Fruit fly (Drosophila melanogaster) whole organism, embryonic: ENCODE measurements around the gene Ufsp2.

ENCODE experiments used
- Antp ChIP-seq: fragments of 200-800 bp; sonication (Bioruptor generic); optimal IDR thresholded peaks from 3 replicates; lab custom pipeline; 2016; ENCODE audit warnings: missing biosample characterization, missing genetic modification characterization
- CG10959 ChIP-seq: fragments of 200-800 bp; sonication (Bioruptor generic); IDR thresholded peaks from 2 replicates; pipeline ENCODE4 v1.3.6; 2022; ENCODE audit warnings: missing biosample characterization, missing genetic modification characterization
- CG11093 ChIP-seq: fragments of 200-800 bp; sonication (Bioruptor generic); IDR thresholded peaks from 3 replicates; pipeline ENCODE4 v1.3.6; 2022; ENCODE audit warnings: missing biosample characterization, missing genetic modification characterization
- CG11247 ChIP-seq: fragments of 200-800 bp; sonication (Bioruptor generic); IDR thresholded peaks from 2 replicates; pipeline ENCODE4 v1.3.6; 2022; ENCODE audit warnings: missing biosample characterization, missing genetic modification characterization
- CG14710 ChIP-seq: fragments of 200-800 bp; sonication (Bioruptor generic); optimal IDR thresholded peaks from 3 replicates; lab custom pipeline; 2019; ENCODE audit warnings: missing biosample characterization, mild to moderate bottlenecking, missing genetic modification characterization, moderate library complexity
- CG15073 ChIP-seq: fragments of 200-800 bp; sonication (Bioruptor generic); optimal IDR thresholded peaks from 2 replicates; lab custom pipeline; 2016; ENCODE audit warnings: missing biosample characterization, missing genetic modification characterization
- CG15269 ChIP-seq: fragments of 200-800 bp; sonication (Bioruptor generic); optimal IDR thresholded peaks from 2 replicates; lab custom pipeline; 2018; ENCODE audit warnings: missing biosample characterization, mild to moderate bottlenecking, missing genetic modification characterization, moderate library complexity
- CG16813 ChIP-seq: fragments of 200-800 bp; sonication (Bioruptor generic); IDR thresholded peaks from 3 replicates; pipeline ENCODE4 v1.3.6; 2022; ENCODE audit warnings: missing biosample characterization, missing genetic modification characterization; ENCODE audit not compliant: partially characterized antibody
- CG1792 ChIP-seq: fragments of 200-800 bp; sonication (Bioruptor generic); optimal IDR thresholded peaks from 2 replicates; lab custom pipeline; 2016; ENCODE audit warnings: missing biosample characterization, missing genetic modification characterization
- CG18599 ChIP-seq: fragments of 200-800 bp; sonication (Bioruptor generic); optimal IDR thresholded peaks from 3 replicates; lab custom pipeline; 2017; ENCODE audit warnings: missing biosample characterization, missing genetic modification characterization, mild to moderate bottlenecking, moderate library complexity, missing genetic modification reagents
- CG2678 ChIP-seq: fragments of 200-800 bp; sonication (Bioruptor generic); optimal IDR thresholded peaks from 3 replicates; lab custom pipeline; 2019; ENCODE audit warnings: missing biosample characterization, mild to moderate bottlenecking, missing genetic modification characterization, moderate library complexity
- CG3065 ChIP-seq: fragments of 200-800 bp; sonication (Bioruptor generic); optimal IDR thresholded peaks from 2 replicates; lab custom pipeline; 2016; ENCODE audit warnings: missing biosample characterization, missing genetic modification characterization
- CG31365 ChIP-seq: fragments of 200-800 bp; sonication (Bioruptor generic); optimal IDR thresholded peaks from 2 replicates; lab custom pipeline; 2018; ENCODE audit warnings: missing biosample characterization, mild to moderate bottlenecking, missing genetic modification characterization
- CG33557 ChIP-seq: fragments of 200-800 bp; sonication (Bioruptor generic); optimal IDR thresholded peaks from 2 replicates; lab custom pipeline; 2019; ENCODE audit warnings: missing biosample characterization, mild to moderate bottlenecking, missing genetic modification characterization, moderate library complexity
- CG4730 ChIP-seq: fragments of 200-800 bp; sonication (Bioruptor generic); IDR thresholded peaks from 2 replicates; pipeline ENCODE4 v1.3.6; 2022; ENCODE audit warnings: missing biosample characterization, missing genetic modification characterization
- CG6654 ChIP-seq: fragments of 200-800 bp; sonication (Bioruptor generic); optimal IDR thresholded peaks from 2 replicates; lab custom pipeline; 2017; ENCODE audit warnings: missing biosample characterization, mild to moderate bottlenecking, missing genetic modification characterization
- CG8281 ChIP-seq: fragments of 200-800 bp; sonication (Bioruptor generic); optimal IDR thresholded peaks from 2 replicates; lab custom pipeline; 2018; ENCODE audit warnings: missing biosample characterization, mild to moderate bottlenecking, missing genetic modification characterization, moderate library complexity
- CTCF ChIP-seq: fragments of 200-800 bp; sonication (Bioruptor generic); optimal IDR thresholded peaks from 2 replicates; lab custom pipeline; 2017; ENCODE audit warnings: missing biosample characterization, mild to moderate bottlenecking, missing genetic modification characterization, moderate library complexity
- Dbx ChIP-seq: fragments of 200-800 bp; sonication (Bioruptor generic); IDR thresholded peaks from 3 replicates; pipeline ENCODE4 v1.3.6; 2022; ENCODE audit warnings: missing biosample characterization, missing genetic modification characterization
- Dek ChIP-seq: fragments of 200-800 bp; sonication (Bioruptor generic); optimal IDR thresholded peaks from 3 replicates; lab custom pipeline; 2019; ENCODE audit warnings: missing biosample characterization, mild to moderate bottlenecking, missing genetic modification characterization, moderate library complexity
- Ets65A ChIP-seq: fragments of 200-800 bp; sonication (Bioruptor generic); peaks from one replicate; lab custom pipeline; 2016; ENCODE audit warnings: missing biosample characterization, missing genetic modification characterization
- H2.0 ChIP-seq: fragments of 200-800 bp; sonication (Bioruptor generic); IDR thresholded peaks from 2 replicates; pipeline ENCODE4 v1.3.6; 2022; ENCODE audit warnings: missing biosample characterization, missing genetic modification characterization
- Hand ChIP-seq: fragments of 200-800 bp; sonication (Bioruptor generic); optimal IDR thresholded peaks from 2 replicates; lab custom pipeline; 2017; ENCODE audit warnings: mild to moderate bottlenecking, missing biosample characterization, missing genetic modification reagents, missing genetic modification characterization
- Lim3 ChIP-seq: fragments of 200-800 bp; sonication (Bioruptor generic); IDR thresholded peaks from 2 replicates; pipeline ENCODE4 v1.3.6; 2022; ENCODE audit warnings: missing biosample characterization, missing genetic modification characterization
- MESR4 ChIP-seq: fragments of 200-800 bp; sonication (Bioruptor generic); optimal IDR thresholded peaks from 2 replicates; lab custom pipeline; 2018; ENCODE audit warnings: missing biosample characterization, mild to moderate bottlenecking, missing genetic modification characterization, moderate library complexity
- Meics ChIP-seq: fragments of 200-800 bp; sonication (Bioruptor generic); optimal IDR thresholded peaks from 2 replicates; lab custom pipeline; 2017; ENCODE audit warnings: missing biosample characterization, mild to moderate bottlenecking, missing genetic modification characterization
- Mes4 ChIP-seq: fragments of 200-800 bp; sonication (Bioruptor generic); optimal IDR thresholded peaks from 2 replicates; lab custom pipeline; 2016; ENCODE audit warnings: missing biosample characterization, missing genetic modification characterization
- Nf-YB ChIP-seq: fragments of 200-800 bp; sonication (Bioruptor generic); optimal IDR thresholded peaks from 3 replicates; lab custom pipeline; 2019; ENCODE audit warnings: missing biosample characterization, mild to moderate bottlenecking, missing genetic modification characterization, moderate library complexity
- Scr ChIP-seq: fragments of 200-800 bp; sonication (Bioruptor generic); IDR thresholded peaks from 2 replicates; pipeline ENCODE4 v1.3.6; 2022; ENCODE audit warnings: missing biosample characterization, missing genetic modification characterization; ENCODE audit not compliant: partially characterized antibody
- Stat92E ChIP-seq, 3 experiments: fragments of >200 bp in 2 of 3; fragments of 200-800 bp in 1 of 3; sonication (Bioruptor generic) in 1 of 3; optimal IDR thresholded peaks; 2 replicates each; lab custom pipeline; 2017 to 2019; ENCODE audit warnings: missing biosample characterization in 3 of 3, missing genetic modification characterization in 3 of 3, mild to moderate bottlenecking in 1 of 3, moderate library complexity in 1 of 3
- Tbp ChIP-seq: fragments of >200 bp; optimal IDR thresholded peaks from 2 replicates; lab custom pipeline; 2018; ENCODE audit warnings: missing biosample characterization, missing genetic modification characterization
- Vsx1 ChIP-seq: fragments of 200-800 bp; sonication (Bioruptor generic); optimal IDR thresholded peaks from 2 replicates; lab custom pipeline; 2017; ENCODE audit warnings: missing biosample characterization, mild to moderate bottlenecking, missing genetic modification characterization, missing genetic modification reagents
- az2 ChIP-seq: fragments of 200-800 bp; sonication (Bioruptor generic); optimal IDR thresholded peaks from 3 replicates; lab custom pipeline; 2016; ENCODE audit warnings: missing biosample characterization, missing genetic modification characterization
- bcd ChIP-seq: fragments of 200-800 bp; sonication (Bioruptor generic); optimal IDR thresholded peaks from 2 replicates; lab custom pipeline; 2017; ENCODE audit warnings: missing biosample characterization, mild to moderate bottlenecking, missing genetic modification characterization
- btn ChIP-seq: fragments of 200-800 bp; sonication (Bioruptor generic); optimal IDR thresholded peaks from 2 replicates; lab custom pipeline; 2016; ENCODE audit warnings: missing biosample characterization, missing genetic modification characterization
- cad ChIP-seq: fragments of >200 bp; optimal IDR thresholded peaks from 2 replicates; lab custom pipeline; 2017; ENCODE audit warnings: missing biosample characterization, missing genetic modification characterization
- dan ChIP-seq: fragments of 200-800 bp; sonication (Bioruptor generic); IDR thresholded peaks from 2 replicates; pipeline ENCODE4 v1.3.6; 2022; ENCODE audit warnings: missing biosample characterization, missing genetic modification characterization
- dpn ChIP-seq, 2 experiments: fragments of 200-800 bp; sonication (Bioruptor generic); optimal IDR thresholded peaks; 3 replicates each; lab custom pipeline; 2016; ENCODE audit warnings: missing biosample characterization in 2 of 2, missing genetic modification characterization in 2 of 2
- ems ChIP-seq: fragments of 200-800 bp; sonication (Bioruptor generic); optimal IDR thresholded peaks from 3 replicates; lab custom pipeline; 2016; ENCODE audit warnings: missing biosample characterization, missing genetic modification characterization
- fd64A ChIP-seq: fragments of 200-800 bp; sonication (Bioruptor generic); optimal IDR thresholded peaks from 3 replicates; lab custom pipeline; 2018; ENCODE audit warnings: missing biosample characterization, mild to moderate bottlenecking, missing genetic modification characterization
- grau ChIP-seq: fragments of 200-800 bp; optimal IDR thresholded peaks from 3 replicates; lab custom pipeline; 2019; ENCODE audit warnings: missing biosample characterization, mild to moderate bottlenecking, missing genetic modification characterization, moderate library complexity
- gro ChIP-seq: fragments of 200-800 bp; sonication (Bioruptor generic); optimal IDR thresholded peaks from 2 replicates; lab custom pipeline; 2016; ENCODE audit warnings: missing biosample characterization, missing genetic modification characterization
- ind ChIP-seq: fragments of 200-800 bp; sonication (Bioruptor generic); optimal IDR thresholded peaks from 3 replicates; lab custom pipeline; 2016; ENCODE audit warnings: missing biosample characterization, missing genetic modification characterization
- oc ChIP-seq: fragments of 200-800 bp; sonication (Bioruptor generic); optimal IDR thresholded peaks from 2 replicates; lab custom pipeline; 2018; ENCODE audit warnings: missing biosample characterization, mild to moderate bottlenecking, missing genetic modification characterization, moderate library complexity
- onecut ChIP-seq: fragments of 200-800 bp; sonication (Bioruptor generic); IDR thresholded peaks from 2 replicates; pipeline ENCODE4 v1.3.6; 2022; ENCODE audit warnings: missing biosample characterization, missing genetic modification characterization
- pita ChIP-seq: fragments of 200-800 bp; sonication (Bioruptor generic); optimal IDR thresholded peaks from 2 replicates; lab custom pipeline; 2017; ENCODE audit warnings: missing biosample characterization, mild to moderate bottlenecking, missing genetic modification characterization
- prd ChIP-seq, 3 experiments: fragments of >200 bp in 2 of 3; fragments of 200-800 bp in 1 of 3; sonication (Bioruptor generic) in 1 of 3; optimal IDR thresholded peaks in 2 of 3; IDR thresholded peaks in 1 of 3; 2 replicates in 2 of 3; 3 replicates in 1 of 3; pipeline versions ENCODE4 v1.3.6 to Lab custom; 2017 to 2022; ENCODE audit warnings: missing biosample characterization in 1 of 3, missing genetic modification characterization in 1 of 3
- pzg ChIP-seq: fragments of 200-800 bp; sonication (Bioruptor generic); optimal IDR thresholded peaks from 3 replicates; lab custom pipeline; 2018; ENCODE audit warnings: missing biosample characterization, mild to moderate bottlenecking, missing genetic modification characterization, moderate library complexity
- sens ChIP-seq: fragments of 200-800 bp; sonication (Bioruptor generic); peaks from one replicate; lab custom pipeline; 2016; ENCODE audit warnings: missing biosample characterization, missing genetic modification characterization
- sob ChIP-seq: fragments of 200-800 bp; sonication (Bioruptor generic); IDR thresholded peaks from 2 replicates; pipeline ENCODE4 v1.3.6; 2022; ENCODE audit warnings: missing biosample characterization, missing genetic modification characterization
- unpg ChIP-seq: fragments of 200-800 bp; sonication (Bioruptor generic); optimal IDR thresholded peaks from 3 replicates; lab custom pipeline; 2018; ENCODE audit warnings: missing biosample characterization, mild to moderate bottlenecking, missing genetic modification characterization, moderate library complexity

Ufsp2 gene

dm6 chr3L:15580487-15580886 is 4.1 kb downstream of the Ufsp2 start, which contains the start of the genes mrn and CG12301 (continued):
- TF ChIP-seq oc = no peak
- TF ChIP-seq ems (GFP tag; lab: Kevin White, UChicago) = peak; percentile 65
- peak; percentile 79 for TF ChIP-seq gro
- peak; percentile 14 for TF ChIP-seq CG6654
- TF ChIP-seq Vsx1 = no peak
- TF ChIP-seq grau = no peak
- TF ChIP-seq CG3065 (GFP tag; lab: Kevin White, UChicago) = peak; percentile 7
- peak; percentile 92 for TF ChIP-seq sens (GFP tag; lab: Kevin White, UChicago)
- TF ChIP-seq Scr (GFP tag; lab: Robert Waterston, UW) = peak; percentile 95
- no peak for TF ChIP-seq CG2678 (tag; lab: Kevin White, UChicago)
- TF ChIP-seq MESR4 (GFP tag; lab: Kevin White, UChicago) = no peak
- TF ChIP-seq Dek (tag; lab: Kevin White, UChicago) = no peak
- TF ChIP-seq Meics = no peak
- TF ChIP-seq dan = peak; percentile 51; the same call in 1 of the 2 replicates
- no peak for TF ChIP-seq Hand (GFP tag; lab: Kevin White, UChicago)
- TF ChIP-seq CG15073 (GFP tag; lab: Kevin White, UChicago) = no peak
- peak; percentile 14 for TF ChIP-seq Tbp
- TF ChIP-seq onecut (GFP tag; lab: Robert Waterston, UW) = no peak; the same call in none of the 2 replicates
- no peak for TF ChIP-seq prd (optimal IDR thresholded peaks at IDR 0.05; lab: Kevin White, UChicago)
- TF ChIP-seq prd (GFP tag; IDR thresholded peaks at IDR 0.05; lab: Robert Waterston, UW) = peak; percentile 96
- no peak for TF ChIP-seq Nf-YB (GFP tag; lab: Kevin White, UChicago)
- peak; percentile 88 for TF ChIP-seq CG4730 (GFP tag; lab: Robert Waterston, UW)
- peak; percentile 3 for TF ChIP-seq CG1792 (GFP tag; lab: Kevin White, UChicago)
- peak; percentile 90 for TF ChIP-seq CG11093 (GFP tag; lab: Robert Waterston, UW)
- TF ChIP-seq H2.0 = peak; percentile 72
- no peak for TF ChIP-seq CTCF (GFP tag; lab: Kevin White, UChicago)
- no peak for TF ChIP-seq CG18599 (GFP tag; lab: Kevin White, UChicago)
- TF ChIP-seq CG10959 (GFP tag; lab: Robert Waterston, UW) = no peak
- no peak for TF ChIP-seq cad
- TF ChIP-seq btn (GFP tag; lab: Kevin White, UChicago) = no peak
- no peak for TF ChIP-seq fd64A
- peak in 1 of 3 experiments; percentile 41 for TF ChIP-seq Stat92E (GFP tag; optimal IDR thresholded peaks at IDR 0.05; lab: Kevin White, UChicago)
- peak; percentile 61 for TF ChIP-seq az2 (GFP tag; lab: Kevin White, UChicago)
- no peak for TF ChIP-seq CG8281 (tag; lab: Kevin White, UChicago)
- peak; percentile 73 for TF ChIP-seq pzg (GFP tag; lab: Kevin White, UChicago)
- no peak for TF ChIP-seq bcd
- TF ChIP-seq unpg (GFP tag; lab: Kevin White, UChicago) = no peak
- TF ChIP-seq pita (GFP tag; lab: Kevin White, UChicago) = no peak
- no peak for TF ChIP-seq Lim3
- TF ChIP-seq Dbx = peak; percentile 97
- TF ChIP-seq sob (GFP tag; lab: Robert Waterston, UW) = peak; percentile 99
- TF ChIP-seq ind = peak; percentile 75
- peak; percentile 93 for TF ChIP-seq Ets65A
- peak; percentile 76 for TF ChIP-seq CG14710
- no peak for TF ChIP-seq CG15269 (tag; lab: Kevin White, UChicago)
- TF ChIP-seq CG16813 (GFP tag; lab: Robert Waterston, UW) = peak; percentile 92
- peak; percentile 95 for TF ChIP-seq CG11247
- peak; percentile 28 for TF ChIP-seq Antp
- TF ChIP-seq CG33557 (GFP tag; lab: Kevin White, UChicago) = peak; percentile 39
- TF ChIP-seq CG31365 (tag; lab: Kevin White, UChicago) = no peak
- TF ChIP-seq dpn (GFP tag; optimal IDR thresholded peaks at IDR 0.05; lab: Kevin White, UChicago) = peak; percentile 71 to 82
- TF ChIP-seq Mes4 (GFP tag; lab: Kevin White, UChicago) = peak; percentile 11
